Fruit fly (Drosophila melanogaster) whole organism, embryonic: ENCODE measurements around the gene CG13086.

Experiments used
- ATbp ChIP-seq: fragments of 200-800 bp; sonication (Bioruptor generic); optimal IDR thresholded peaks from 2 replicates; lab custom pipeline; 2017; ENCODE audit warnings: missing biosample characterization, mild to moderate bottlenecking, missing genetic modification characterization, missing genetic modification reagents
- Atf6 ChIP-seq: fragments of 200-800 bp; sonication (Bioruptor generic); IDR thresholded peaks from 2 replicates; pipeline ENCODE4 v1.3.6; 2022; ENCODE audit warnings: missing biosample characterization, missing genetic modification characterization
- Bgb ChIP-seq: fragments of 200-800 bp; sonication (Bioruptor generic); IDR thresholded peaks from 2 replicates; pipeline ENCODE4 v1.3.6; 2022; ENCODE audit warnings: missing biosample characterization, missing genetic modification characterization; ENCODE audit not compliant: partially characterized antibody
- Blimp-1 ChIP-seq: fragments of 200-800 bp; sonication (Bioruptor generic); optimal IDR thresholded peaks from 3 replicates; lab custom pipeline; 2018; ENCODE audit warnings: missing biosample characterization, missing genetic modification characterization, mild to moderate bottlenecking, moderate library complexity, missing genetic modification reagents
- CG10147 ChIP-seq: fragments of 200-800 bp; sonication (Bioruptor generic); optimal IDR thresholded peaks from 2 replicates; lab custom pipeline; 2019; ENCODE audit warnings: missing biosample characterization, mild to moderate bottlenecking, missing genetic modification characterization, moderate library complexity
- CG10654 ChIP-seq: fragments of 200-800 bp; sonication (Bioruptor generic); optimal IDR thresholded peaks from 2 replicates; lab custom pipeline; 2016; ENCODE audit warnings: missing biosample characterization, missing genetic modification characterization
- CG11504 ChIP-seq: fragments of 200-800 bp; sonication (Bioruptor generic); optimal IDR thresholded peaks from 3 replicates; lab custom pipeline; 2019; ENCODE audit warnings: missing biosample characterization, mild to moderate bottlenecking, missing genetic modification characterization, moderate library complexity
- CG12155 ChIP-seq: fragments of 200-800 bp; sonication (Bioruptor generic); optimal IDR thresholded peaks from 3 replicates; lab custom pipeline; 2016; ENCODE audit warnings: missing biosample characterization, missing genetic modification characterization
- CG12391 ChIP-seq: fragments of 200-800 bp; sonication (Bioruptor generic); optimal IDR thresholded peaks from 3 replicates; lab custom pipeline; 2018; ENCODE audit warnings: missing biosample characterization, mild to moderate bottlenecking, missing genetic modification characterization, moderate library complexity
- CG12769 ChIP-seq: fragments of 200-800 bp; sonication (Bioruptor generic); optimal IDR thresholded peaks from 2 replicates; lab custom pipeline; 2019; ENCODE audit warnings: missing biosample characterization, mild to moderate bottlenecking, missing genetic modification characterization, moderate library complexity
- CG13894 ChIP-seq: fragments of 200-800 bp; sonication (Bioruptor generic); optimal IDR thresholded peaks from 3 replicates; lab custom pipeline; 2018; ENCODE audit warnings: missing biosample characterization, mild to moderate bottlenecking, missing genetic modification characterization, moderate library complexity
- CG14050 ChIP-seq: fragments of 200-800 bp; sonication (Bioruptor generic); IDR thresholded peaks from 3 replicates; pipeline ENCODE4 v1.3.6; 2022; ENCODE audit warnings: missing biosample characterization, missing genetic modification characterization
- CG16815 ChIP-seq: fragments of 200-800 bp; sonication (Bioruptor generic); optimal IDR thresholded peaks from 3 replicates; lab custom pipeline; 2017; ENCODE audit warnings: missing biosample characterization, mild to moderate bottlenecking, missing genetic modification characterization
- CG17361 ChIP-seq: fragments of 200-800 bp; sonication (Bioruptor generic); IDR thresholded peaks from 3 replicates; pipeline ENCODE4 v1.3.6; 2022; ENCODE audit warnings: missing biosample characterization, missing genetic modification characterization
- CG18619 ChIP-seq: fragments of 200-800 bp; sonication (Bioruptor generic); optimal IDR thresholded peaks from 3 replicates; lab custom pipeline; 2017; ENCODE audit warnings: missing biosample characterization, mild to moderate bottlenecking, missing genetic modification characterization
- CG33557 ChIP-seq: fragments of 200-800 bp; sonication (Bioruptor generic); optimal IDR thresholded peaks from 2 replicates; lab custom pipeline; 2019; ENCODE audit warnings: missing biosample characterization, mild to moderate bottlenecking, missing genetic modification characterization, moderate library complexity
- CG4424 ChIP-seq: fragments of 200-800 bp; sonication (Bioruptor generic); optimal IDR thresholded peaks from 3 replicates; lab custom pipeline; 2016; ENCODE audit warnings: missing biosample characterization, missing genetic modification characterization
- CG6254 ChIP-seq: fragments of 200-800 bp; sonication (Bioruptor generic); optimal IDR thresholded peaks from 3 replicates; lab custom pipeline; 2017; ENCODE audit warnings: mild to moderate bottlenecking, missing biosample characterization, missing genetic modification reagents, missing genetic modification characterization
- CkIIα-i1 ChIP-seq: fragments of 200-800 bp; sonication (Bioruptor generic); IDR thresholded peaks from 2 replicates; pipeline ENCODE4 v1.3.6; 2022; ENCODE audit warnings: missing biosample characterization, missing genetic modification characterization
- D19A ChIP-seq: fragments of 200-800 bp; optimal IDR thresholded peaks from 3 replicates; lab custom pipeline; 2019; ENCODE audit warnings: missing biosample characterization, mild to moderate bottlenecking, missing genetic modification characterization, moderate library complexity
- Dbx ChIP-seq: fragments of 200-800 bp; sonication (Bioruptor generic); IDR thresholded peaks from 3 replicates; pipeline ENCODE4 v1.3.6; 2022; ENCODE audit warnings: missing biosample characterization, missing genetic modification characterization
- Deaf1 ChIP-seq: fragments of 200-800 bp; optimal IDR thresholded peaks from 3 replicates; lab custom pipeline; 2019; ENCODE audit warnings: missing biosample characterization, mild to moderate bottlenecking, missing genetic modification characterization, moderate library complexity
- Elba2 ChIP-seq: fragments of 200-800 bp; sonication (Bioruptor generic); optimal IDR thresholded peaks from 3 replicates; lab custom pipeline; 2016; ENCODE audit warnings: missing biosample characterization, missing genetic modification characterization
- Ets97D ChIP-seq: fragments of 200-800 bp; sonication (Bioruptor generic); optimal IDR thresholded peaks from 3 replicates; lab custom pipeline; 2016; ENCODE audit warnings: missing biosample characterization, missing genetic modification characterization
- Fer1 ChIP-seq: fragments of 200-800 bp; sonication (Bioruptor generic); optimal IDR thresholded peaks from 2 replicates; lab custom pipeline; 2017; ENCODE audit warnings: missing biosample characterization, mild to moderate bottlenecking, missing genetic modification characterization
- H15 ChIP-seq: fragments of 200-800 bp; sonication (Bioruptor generic); IDR thresholded peaks from 3 replicates; pipeline ENCODE4 v1.3.6; 2022; ENCODE audit warnings: missing biosample characterization, missing genetic modification characterization
- Hmr ChIP-seq: fragments of 200-800 bp; sonication (Bioruptor generic); optimal IDR thresholded peaks from 3 replicates; lab custom pipeline; 2017; ENCODE audit warnings: mild to moderate bottlenecking, missing biosample characterization, missing genetic modification reagents, missing genetic modification characterization
- Meics ChIP-seq: fragments of 200-800 bp; sonication (Bioruptor generic); optimal IDR thresholded peaks from 2 replicates; lab custom pipeline; 2017; ENCODE audit warnings: missing biosample characterization, mild to moderate bottlenecking, missing genetic modification characterization
- NK7.1 ChIP-seq: fragments of 200-800 bp; sonication (Bioruptor generic); optimal IDR thresholded peaks from 3 replicates; lab custom pipeline; 2016; ENCODE audit warnings: missing biosample characterization, missing genetic modification characterization
- Oaz ChIP-seq: fragments of 200-800 bp; sonication (Bioruptor generic); IDR thresholded peaks from 2 replicates; pipeline ENCODE4 v1.3.6; 2022; ENCODE audit warnings: missing biosample characterization, missing genetic modification characterization
- Opbp ChIP-seq: fragments of 200-800 bp; sonication (Bioruptor generic); IDR thresholded peaks from 3 replicates; pipeline ENCODE4 v1.3.6; 2022; ENCODE audit warnings: missing biosample characterization, missing genetic modification characterization; ENCODE audit not compliant: partially characterized antibody
- Side ChIP-seq: fragments of 200-800 bp; sonication (Bioruptor generic); optimal IDR thresholded peaks from 2 replicates; lab custom pipeline; 2016; ENCODE audit warnings: missing biosample characterization, missing genetic modification characterization
- Sox100B ChIP-seq: fragments of 200-800 bp; sonication (Bioruptor generic); optimal IDR thresholded peaks from 3 replicates; lab custom pipeline; 2018; ENCODE audit warnings: missing biosample characterization, mild to moderate bottlenecking, missing genetic modification characterization
- YL-1 ChIP-seq: fragments of 200-800 bp; sonication (Bioruptor generic); optimal IDR thresholded peaks from 3 replicates; lab custom pipeline; 2017; ENCODE audit warnings: missing biosample characterization, mild to moderate bottlenecking, missing genetic modification characterization
- caup ChIP-seq: fragments of 200-800 bp; sonication (Bioruptor generic); optimal IDR thresholded peaks from 3 replicates; lab custom pipeline; 2017; ENCODE audit warnings: missing biosample characterization, mild to moderate bottlenecking, missing genetic modification characterization, moderate library complexity; ENCODE audit not compliant: severe bottlenecking
- crol ChIP-seq: fragments of 200-800 bp; sonication (Bioruptor generic); IDR thresholded peaks from 2 replicates; pipeline ENCODE4 v1.3.6; 2022; ENCODE audit warnings: missing biosample characterization, missing genetic modification characterization
- ems ChIP-seq: fragments of 200-800 bp; sonication (Bioruptor generic); optimal IDR thresholded peaks from 3 replicates; lab custom pipeline; 2016; ENCODE audit warnings: missing biosample characterization, missing genetic modification characterization
- ewg ChIP-seq: fragments of 200-800 bp; sonication (Bioruptor generic); optimal IDR thresholded peaks from 3 replicates; lab custom pipeline; 2017; ENCODE audit warnings: mild to moderate bottlenecking, missing biosample characterization, missing genetic modification reagents, missing genetic modification characterization
- gsb ChIP-seq: fragments of 200-800 bp; sonication (Bioruptor generic); IDR thresholded peaks from 2 replicates; pipeline ENCODE4 v1.3.6; 2022; ENCODE audit warnings: missing biosample characterization, missing genetic modification characterization
- her ChIP-seq: fragments of 200-800 bp; sonication (Bioruptor generic); optimal IDR thresholded peaks from 2 replicates; lab custom pipeline; 2016; ENCODE audit warnings: missing biosample characterization, missing genetic modification characterization
- ind ChIP-seq: fragments of 200-800 bp; sonication (Bioruptor generic); optimal IDR thresholded peaks from 3 replicates; lab custom pipeline; 2016; ENCODE audit warnings: missing biosample characterization, missing genetic modification characterization
- insv ChIP-seq, 2 experiments: fragments of 200-800 bp; sonication (Bioruptor generic); optimal IDR thresholded peaks; 3 replicates each; lab custom pipeline; 2016 to 2018; ENCODE audit warnings: missing biosample characterization in 2 of 2, missing genetic modification characterization in 2 of 2
- inv ChIP-seq: fragments of 200-800 bp; sonication (Bioruptor generic); IDR thresholded peaks from 2 replicates; pipeline ENCODE4 v1.3.6; 2022; ENCODE audit warnings: missing biosample characterization, missing genetic modification characterization; ENCODE audit not compliant: partially characterized antibody
- lbe ChIP-seq: fragments of 200-800 bp; sonication (Bioruptor generic); optimal IDR thresholded peaks from 2 replicates; lab custom pipeline; 2016; ENCODE audit warnings: missing biosample characterization, mild to moderate bottlenecking, missing genetic modification characterization
- seq ChIP-seq: fragments of 200-800 bp; sonication (Bioruptor generic); IDR thresholded peaks from 2 replicates; pipeline ENCODE4 v1.3.6; 2022; ENCODE audit warnings: missing biosample characterization, missing genetic modification characterization
- slou ChIP-seq: fragments of 200-800 bp; sonication (Bioruptor generic); optimal IDR thresholded peaks from 3 replicates; lab custom pipeline; 2016; ENCODE audit warnings: missing biosample characterization, missing genetic modification characterization
- sqz ChIP-seq: fragments of 200-800 bp; sonication (Bioruptor generic); optimal IDR thresholded peaks from 3 replicates; lab custom pipeline; 2018; ENCODE audit warnings: missing biosample characterization, mild to moderate bottlenecking, missing genetic modification characterization
- sr ChIP-seq: fragments of 200-800 bp; sonication (Bioruptor generic); IDR thresholded peaks from 3 replicates; pipeline ENCODE4 v1.3.6; 2022; ENCODE audit warnings: missing biosample characterization, missing genetic modification characterization
- twi ChIP-seq: fragments of 200-800 bp; optimal IDR thresholded peaks from 2 replicates; lab custom pipeline; 2019; ENCODE audit warnings: missing biosample characterization, mild to moderate bottlenecking, missing genetic modification characterization, moderate library complexity
- zf30C ChIP-seq: fragments of 200-800 bp; sonication (Bioruptor generic); optimal IDR thresholded peaks from 3 replicates; lab custom pipeline; 2018; ENCODE audit warnings: missing biosample characterization, mild to moderate bottlenecking, missing genetic modification characterization

Gene CG13086

DNA sequence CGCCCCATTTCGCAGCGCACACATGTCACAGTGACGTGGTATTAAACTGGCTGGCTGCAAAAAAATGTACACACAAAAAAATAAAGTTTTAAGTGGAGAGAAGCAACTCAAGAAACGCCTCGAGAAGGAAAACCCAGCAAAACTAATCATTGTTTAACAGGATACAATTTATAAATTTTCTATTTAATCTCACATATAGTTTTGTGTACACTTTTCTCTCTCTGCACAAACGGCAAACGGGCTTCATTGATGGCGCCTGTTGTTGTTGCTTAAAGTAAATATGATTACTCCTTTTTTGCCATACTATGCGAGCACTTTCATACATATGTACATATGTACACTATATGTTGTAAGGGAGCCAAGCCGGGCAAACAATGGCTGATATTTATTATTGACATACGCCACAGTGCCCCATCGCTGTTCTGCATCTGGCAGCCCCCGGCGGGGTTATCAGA lies 6.1 kb upstream of the CG13086 start (continued):
- TF ChIP-seq Blimp-1 (GFP tag; lab: Kevin White, UChicago) (peak; percentile 70), Ets97D (GFP tag; lab: Kevin White, UChicago) (peak; percentile 10), slou (GFP tag; lab: Kevin White, UChicago) (no peak), CG33557 (GFP tag; lab: Kevin White, UChicago) (peak; percentile 73), Bgb (no peak), Elba2 (no peak), CG10147 (no peak), sqz (GFP tag; lab: Kevin White, UChicago) (peak; percentile 10), CG12155 (GFP tag; lab: Kevin White, UChicago) (peak; percentile 22), lbe (GFP tag; lab: Kevin White, UChicago) (peak; percentile 25), seq (GFP tag; lab: Robert Waterston, UW) (0 out of 2 replicates have a peak, but pooled peaks have one; percentile 44), sr (no peak), Meics (GFP tag; lab: Kevin White, UChicago) (no peak), Opbp (GFP tag; lab: Robert Waterston, UW) (no peak), NK7.1 (GFP tag; lab: Kevin White, UChicago) (no peak), crol (GFP tag; lab: Robert Waterston, UW) (no peak), zf30C (GFP tag; lab: Kevin White, UChicago) (peak; percentile 43), twi (tag; lab: Kevin White, UChicago) (peak; percentile 63), gsb (GFP tag; lab: Robert Waterston, UW) (no peak), CG10654 (GFP tag; lab: Kevin White, UChicago) (peak; percentile 52), YL-1 (GFP tag; lab: Kevin White, UChicago) (peak; percentile 15), CG6254 (GFP tag; lab: Kevin White, UChicago) (peak; percentile 3), ind (GFP tag; lab: Kevin White, UChicago) (peak; percentile 26), CG12769 (tag; lab: Kevin White, UChicago) (no peak), Side (GFP tag; lab: Kevin White, UChicago) (peak; percentile 16), CG12391 (tag; lab: Kevin White, UChicago) (peak; percentile 68), ewg (peak; percentile 53), CG11504 (tag; lab: Kevin White, UChicago) (peak; percentile 62), Atf6 (GFP tag; lab: Robert Waterston, UW) (no peak), Deaf1 (tag; lab: Kevin White, UChicago) (no peak), CG13894 (tag; lab: Kevin White, UChicago) (no peak), caup (GFP tag; lab: Kevin White, UChicago) (no peak), Dbx (GFP tag; lab: Robert Waterston, UW) (no peak), her (no peak), CG18619 (GFP tag; lab: Kevin White, UChicago) (peak; percentile 30), insv (GFP tag; optimal IDR thresholded peaks at IDR 0.05; lab: Kevin White, UChicago) (no peak), inv (GFP tag; lab: Robert Waterston, UW) (no peak), Fer1 (no peak), ems (GFP tag; lab: Kevin White, UChicago) (peak; percentile 21), CG16815 (peak; percentile 36), CkIIα-i1 (GFP tag; lab: Robert Waterston, UW) (no peak), Hmr (GFP tag; lab: Kevin White, UChicago) (peak; percentile 32), Oaz (no peak), CG4424 (GFP tag; lab: Kevin White, UChicago) (peak; percentile 62), Sox100B (GFP tag; lab: Kevin White, UChicago) (peak; percentile 71), H15 (GFP tag; lab: Robert Waterston, UW) (peak; percentile 58; the same call in 2 of the 3 replicates), D19A (peak; percentile 20), ATbp (GFP tag; lab: Kevin White, UChicago) (peak; percentile 69), CG17361 (GFP tag; lab: Robert Waterston, UW) (peak; percentile 64), CG14050 (no peak; the same call in 2 of the 3 replicates)
